Fruit fly (Drosophila melanogaster) whole organism, prepupa: Measurements from ENCODE around the gene SIDL.

Experiments used
- Blimp-1 ChIP-seq: fragments of 200-800 bp; sonication (Bioruptor generic); optimal IDR thresholded peaks from 3 replicates; lab custom pipeline; 2017; ENCODE audit warnings: missing biosample characterization, missing genetic modification characterization, mild to moderate bottlenecking, moderate library complexity, missing genetic modification reagents
- CG10631 ChIP-seq: fragments of 200-800 bp; sonication (Bioruptor generic); optimal IDR thresholded peaks from 2 replicates; lab custom pipeline; 2016; ENCODE audit warnings: missing biosample characterization, missing genetic modification characterization
- CG10669 ChIP-seq: fragments of 200-800 bp; sonication (Bioruptor generic); optimal IDR thresholded peaks from 3 replicates; lab custom pipeline; 2018; ENCODE audit warnings: missing biosample characterization, mild to moderate bottlenecking, missing genetic modification characterization, moderate library complexity
- CG11294 ChIP-seq: fragments of 200-800 bp; sonication (Bioruptor generic); IDR thresholded peaks from 2 replicates; pipeline ENCODE4 v1.3.6; 2022; ENCODE audit warnings: missing biosample characterization, missing genetic modification characterization
- CG11762 ChIP-seq: fragments of 200-800 bp; sonication (Bioruptor generic); optimal IDR thresholded peaks from 3 replicates; lab custom pipeline; 2016; ENCODE audit warnings: missing biosample characterization, missing genetic modification characterization; ENCODE audit not compliant: insufficient read depth
- CG1621 ChIP-seq: fragments of 200-800 bp; sonication (Bioruptor generic); optimal IDR thresholded peaks from 3 replicates; lab custom pipeline; 2018; ENCODE audit warnings: missing biosample characterization, mild to moderate bottlenecking, missing genetic modification characterization
- CG3032 ChIP-seq: fragments of 200-800 bp; optimal IDR thresholded peaks from 2 replicates; lab custom pipeline; 2019; ENCODE audit warnings: missing biosample characterization, mild to moderate bottlenecking, missing genetic modification characterization, moderate library complexity
- CG31627 ChIP-seq: fragments of 200-800 bp; sonication (Bioruptor generic); optimal IDR thresholded peaks from 3 replicates; lab custom pipeline; 2016; ENCODE audit warnings: missing biosample characterization, missing genetic modification characterization
- CG4318 ChIP-seq: fragments of 200-800 bp; sonication (Bioruptor generic); optimal IDR thresholded peaks from 3 replicates; lab custom pipeline; 2017; ENCODE audit warnings: missing biosample characterization, mild to moderate bottlenecking, missing genetic modification characterization
- CG6163 ChIP-seq: fragments of 200-800 bp; sonication (Bioruptor generic); IDR thresholded peaks from 3 replicates; pipeline ENCODE4 v1.3.6; 2022; ENCODE audit warnings: missing biosample characterization, missing genetic modification characterization
- CG6792 ChIP-seq: fragments of 200-800 bp; sonication (Bioruptor generic); optimal IDR thresholded peaks from 3 replicates; lab custom pipeline; 2016; ENCODE audit warnings: missing biosample characterization, missing genetic modification characterization
- CG6808 ChIP-seq: fragments of 200-800 bp; sonication (Bioruptor generic); optimal IDR thresholded peaks from 3 replicates; lab custom pipeline; 2017; ENCODE audit warnings: missing biosample characterization, missing genetic modification characterization, mild to moderate bottlenecking, moderate library complexity, missing genetic modification reagents
- CG6854 ChIP-seq: fragments of 200-800 bp; sonication (Bioruptor generic); optimal IDR thresholded peaks from 2 replicates; lab custom pipeline; 2017; ENCODE audit warnings: missing biosample characterization, mild to moderate bottlenecking, missing genetic modification characterization
- CG7368 ChIP-seq: fragments of 200-800 bp; sonication (Bioruptor generic); optimal IDR thresholded peaks from 3 replicates; lab custom pipeline; 2016; ENCODE audit warnings: missing biosample characterization, missing genetic modification characterization
- CG8319 ChIP-seq: fragments of 200-800 bp; sonication (Bioruptor generic); optimal IDR thresholded peaks from 3 replicates; lab custom pipeline; 2016; ENCODE audit warnings: missing biosample characterization, missing genetic modification characterization
- CG8632 ChIP-seq: fragments of 200-800 bp; sonication (Bioruptor generic); optimal IDR thresholded peaks from 3 replicates; lab custom pipeline; 2016; ENCODE audit warnings: missing biosample characterization, missing genetic modification characterization
- Eip75B ChIP-seq: fragments of 200-800 bp; sonication (Bioruptor generic); optimal IDR thresholded peaks from 3 replicates; lab custom pipeline; 2016; ENCODE audit warnings: missing biosample characterization, missing genetic modification characterization
- Eip78C ChIP-seq: fragments of 200-800 bp; sonication (Bioruptor generic); peaks from one replicate; lab custom pipeline; 2016; ENCODE audit warnings: missing biosample characterization, missing genetic modification characterization
- Eip93F ChIP-seq: fragments of 200-800 bp; sonication (Bioruptor generic); optimal IDR thresholded peaks from 2 replicates; lab custom pipeline; 2016; ENCODE audit warnings: missing biosample characterization, mild to moderate bottlenecking, missing genetic modification characterization
- Ets96B ChIP-seq: fragments of 200-800 bp; optimal IDR thresholded peaks from 2 replicates; lab custom pipeline; 2019; ENCODE audit warnings: missing biosample characterization, mild to moderate bottlenecking, missing genetic modification characterization, moderate library complexity
- Gug ChIP-seq: fragments of 200-800 bp; sonication (Bioruptor generic); IDR thresholded peaks from 2 replicates; pipeline ENCODE4 v1.3.6; 2022; ENCODE audit warnings: missing biosample characterization, missing genetic modification characterization
- Lpt ChIP-seq: fragments of 200-800 bp; sonication (Bioruptor generic); optimal IDR thresholded peaks from 3 replicates; lab custom pipeline; 2016; ENCODE audit warnings: missing biosample characterization, missing genetic modification characterization
- Sox14 ChIP-seq: fragments of 200-800 bp; sonication (Bioruptor generic); optimal IDR thresholded peaks from 3 replicates; lab custom pipeline; 2016; ENCODE audit warnings: missing biosample characterization, missing genetic modification characterization
- Sox15 ChIP-seq: fragments of 200-800 bp; sonication (Bioruptor generic); optimal IDR thresholded peaks from 3 replicates; lab custom pipeline; 2016; ENCODE audit warnings: missing biosample characterization, missing genetic modification characterization
- achi ChIP-seq: fragments of 200-800 bp; sonication (Bioruptor generic); optimal IDR thresholded peaks from 3 replicates; lab custom pipeline; 2016; ENCODE audit warnings: missing biosample characterization, missing genetic modification characterization
- acj6 ChIP-seq: fragments of 200-800 bp; sonication (Bioruptor generic); optimal IDR thresholded peaks from 3 replicates; lab custom pipeline; 2016; ENCODE audit warnings: missing biosample characterization, missing genetic modification characterization
- cyc ChIP-seq: fragments of 200-800 bp; sonication (Bioruptor generic); optimal IDR thresholded peaks from 3 replicates; lab custom pipeline; 2016; ENCODE audit warnings: missing biosample characterization, missing genetic modification characterization
- eg ChIP-seq: fragments of 200-800 bp; sonication (Bioruptor generic); IDR thresholded peaks from 3 replicates; pipeline ENCODE4 v1.3.6; 2022; ENCODE audit warnings: missing biosample characterization, missing genetic modification characterization
- esn ChIP-seq: fragments of 200-800 bp; sonication (Bioruptor generic); optimal IDR thresholded peaks from 2 replicates; lab custom pipeline; 2016; ENCODE audit warnings: missing biosample characterization, mild to moderate bottlenecking, missing genetic modification characterization, moderate library complexity
- fkh ChIP-seq: fragments of 200-800 bp; sonication (Bioruptor generic); optimal IDR thresholded peaks from 3 replicates; lab custom pipeline; 2017; ENCODE audit warnings: missing biosample characterization, mild to moderate bottlenecking, missing genetic modification characterization, moderate library complexity
- lz ChIP-seq: fragments of 200-800 bp; sonication (Bioruptor generic); optimal IDR thresholded peaks from 3 replicates; lab custom pipeline; 2016; ENCODE audit warnings: missing biosample characterization, missing genetic modification characterization
- pdm3 ChIP-seq: fragments of 200-800 bp; sonication (Bioruptor generic); optimal IDR thresholded peaks from 3 replicates; lab custom pipeline; 2016; ENCODE audit warnings: missing biosample characterization, missing genetic modification characterization
- salr ChIP-seq, 2 experiments: fragments of 200-800 bp; sonication (Bioruptor generic); optimal IDR thresholded peaks; 3 replicates each; lab custom pipeline; 2016 to 2018; ENCODE audit warnings: missing biosample characterization in 2 of 2, missing genetic modification characterization in 2 of 2, mild to moderate bottlenecking in 1 of 2
- topi ChIP-seq: fragments of 200-800 bp; sonication (Bioruptor generic); optimal IDR thresholded peaks from 3 replicates; lab custom pipeline; 2016; ENCODE audit warnings: missing biosample characterization, missing genetic modification characterization
- vri ChIP-seq: fragments of 200-800 bp; sonication (Bioruptor generic); optimal IDR thresholded peaks from 3 replicates; lab custom pipeline; 2016; ENCODE audit warnings: missing biosample characterization, mild to moderate bottlenecking, missing genetic modification characterization

The SIDL gene

dm6 chr3R:15222973-15223372 lies 4.3 kb upstream of the SIDL start, which contains the start of gene Polr2G:
Polr2G (minus strand) TSS chr3R:15223180.
- TF ChIP-seq eg (GFP tag; lab: Robert Waterston, UW) = no peak
- TF ChIP-seq fkh = peak; percentile 75
- no peak for TF ChIP-seq acj6
- peak; percentile 4 for TF ChIP-seq CG1621 (tag; lab: Kevin White, UChicago)

dm6 chr3R:15213362-15213989 lies 5.2 kb downstream of the SIDL start, which contains the start of the genes CG6654 and CG4210:
CG6654 (minus strand) TSS chr3R:15213658.
CG4210 (plus strand) TSS chr3R:15213974.
- TF ChIP-seq CG3032 = peak; percentile 4
- TF ChIP-seq CG4318 (GFP tag; lab: Kevin White, UChicago) = no peak
- TF ChIP-seq CG31627 = peak; percentile 8
- TF ChIP-seq eg (GFP tag; lab: Robert Waterston, UW) = no peak
- no peak for TF ChIP-seq Sox15
- TF ChIP-seq Eip78C (GFP tag; lab: Kevin White, UChicago) = no peak
- TF ChIP-seq esn = peak; percentile 35
- TF ChIP-seq cyc (GFP tag; lab: Kevin White, UChicago) = peak; percentile 30
- TF ChIP-seq Sox14 (GFP tag; lab: Kevin White, UChicago) = peak; percentile 33

dm6 chr3R:15208712-15209499 lies 9.8 kb downstream of the SIDL start, which contains the start of the genes Spn88Eb and Mau2:
Spn88Eb (minus strand) TSS chr3R:15208762.
Mau2 (plus strand) TSS chr3R:15209204.
- no peak for TF ChIP-seq achi (GFP tag; lab: Kevin White, UChicago)
- peak; percentile 33 for TF ChIP-seq Eip93F (GFP tag; lab: Kevin White, UChicago)
- TF ChIP-seq pdm3 (GFP tag; lab: Kevin White, UChicago) = no peak
- TF ChIP-seq topi (GFP tag; lab: Kevin White, UChicago) = no peak
- TF ChIP-seq CG6854 = no peak
- peak; percentile 60 for TF ChIP-seq Gug (GFP tag; lab: Robert Waterston, UW)
- no peak for TF ChIP-seq CG8632 (GFP tag; lab: Kevin White, UChicago)
- TF ChIP-seq vri (GFP tag; lab: Kevin White, UChicago) = no peak
- TF ChIP-seq CG6808 (GFP tag; lab: Kevin White, UChicago) = no peak
- no peak for TF ChIP-seq CG4318 (GFP tag; lab: Kevin White, UChicago)
- peak; percentile 62 for TF ChIP-seq CG3032
- no peak for TF ChIP-seq CG8319
- peak; percentile 18; the same call in 1 of the 3 replicates for TF ChIP-seq CG6163 (GFP tag; lab: Robert Waterston, UW)
- no peak for TF ChIP-seq CG11762 (GFP tag; lab: Kevin White, UChicago)
- peak; percentile 70 for TF ChIP-seq eg (GFP tag; lab: Robert Waterston, UW)
- peak; percentile 43; the same call in 1 of the 2 replicates for TF ChIP-seq CG11294
- no peak for TF ChIP-seq CG10669 (GFP tag; lab: Kevin White, UChicago)
- TF ChIP-seq CG1621 (tag; lab: Kevin White, UChicago) = no peak
- peak; percentile 8 for TF ChIP-seq CG6792 (GFP tag; lab: Kevin White, UChicago)
- TF ChIP-seq Blimp-1 (GFP tag; lab: Kevin White, UChicago) = no peak
- no peak for TF ChIP-seq CG7368 (GFP tag; lab: Kevin White, UChicago)
- TF ChIP-seq esn = peak; percentile 52
- TF ChIP-seq CG10631 = no peak
- no peak for TF ChIP-seq Lpt
- TF ChIP-seq Ets96B (tag; lab: Kevin White, UChicago) = no peak
- no peak for TF ChIP-seq Eip75B
- no peak for TF ChIP-seq salr (GFP tag; optimal IDR thresholded peaks at IDR 0.05; lab: Kevin White, UChicago)
- peak; percentile 58 for TF ChIP-seq lz (GFP tag; lab: Kevin White, UChicago)
- TF ChIP-seq CG31627 = peak; percentile 63
- peak; percentile 49 for TF ChIP-seq Sox14 (GFP tag; lab: Kevin White, UChicago)
- no peak for TF ChIP-seq acj6
- TF ChIP-seq cyc (GFP tag; lab: Kevin White, UChicago) = peak; percentile 52
